Fruit fly (Drosophila melanogaster): ENCODE data around the gene CG10359.

DNA sequence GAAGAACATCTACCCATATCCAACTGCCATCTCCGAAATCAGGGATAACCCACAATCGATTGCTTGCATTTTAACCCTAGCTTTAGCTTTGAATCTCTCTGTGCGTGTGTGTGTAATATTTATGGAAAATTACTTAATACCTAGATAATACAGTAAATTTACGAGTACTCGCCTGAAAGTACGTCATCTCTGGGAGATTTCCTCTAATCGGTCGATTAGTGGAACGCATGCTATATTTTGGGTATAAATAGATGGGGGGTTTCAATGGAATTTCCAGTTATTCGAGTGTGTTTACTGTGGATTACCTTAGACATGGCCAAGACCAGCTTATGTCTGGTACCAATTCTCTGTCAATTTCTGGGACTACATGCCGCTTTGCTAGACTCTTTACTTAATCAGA is 3.1 kb downstream of the CG10359 start, which contains the start of gene CG10357:
- no peak for TF ChIP-seq CG8478 (optimal IDR thresholded peaks at IDR 0.05)
- no peak for TF ChIP-seq CTCF (optimal IDR thresholded peaks at IDR 0.05)
